Worm (Caenorhabditis elegans) whole organism, L3 larva: ENCODE measurements around the gene gfi-1.

Source experiments
- nfya-1 ChIP-seq: sonication (generic microtip); optimal IDR thresholded peaks from 2 replicates; lab custom pipeline; 2017; ENCODE audit warnings: missing genetic modification characterization, mild to moderate bottlenecking, missing compliant biosample characterization, antibody characterized with exemption, moderate library complexity; ENCODE audit not compliant: insufficient read depth
- nhr-237 ChIP-seq: fragments of 150-350 bp; optimal IDR thresholded peaks from 2 replicates; lab custom pipeline; 2014; ENCODE audit warnings: missing biosample characterization, missing genetic modification characterization
- nhr-28 ChIP-seq: fragments of 150-350 bp; optimal IDR thresholded peaks from 2 replicates; lab custom pipeline; 2014; ENCODE audit warnings: missing biosample characterization, missing genetic modification characterization
- pha-4 ChIP-seq: fragments of 150-350 bp; optimal IDR thresholded peaks from 2 replicates; lab custom pipeline; 2014; ENCODE audit warnings: missing biosample characterization, missing genetic modification reagents, missing genetic modification characterization
- unc-62 ChIP-seq: fragments of 150-350 bp; sonication (generic microtip); optimal IDR thresholded peaks from 4 replicates; lab custom pipeline; 2014; ENCODE audit warnings: missing biosample characterization, missing genetic modification reagents, missing genetic modification characterization
- ztf-4 ChIP-seq: fragments of 150-350 bp; optimal IDR thresholded peaks from 2 replicates; lab custom pipeline; 2014; ENCODE audit warnings: missing biosample characterization, missing genetic modification characterization

DNA sequence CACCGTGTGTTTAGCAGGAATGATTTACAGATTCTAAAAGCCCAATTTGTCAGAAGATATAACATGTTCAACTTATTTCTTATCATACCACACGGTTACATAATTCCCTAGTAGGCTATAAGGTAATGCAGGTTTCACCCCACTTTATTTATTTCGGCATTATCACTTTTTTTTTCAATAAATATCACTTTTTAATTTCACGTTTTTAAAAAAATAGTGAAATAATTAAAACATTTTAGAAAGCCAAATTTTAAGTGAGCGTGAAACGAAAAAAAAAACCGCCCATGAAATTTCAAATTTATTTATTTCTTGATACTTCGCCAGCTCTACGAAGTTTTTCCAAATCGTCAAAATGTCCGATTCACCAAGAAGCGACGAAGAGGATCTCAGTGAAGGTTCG is 48.6 kb upstream of the gfi-1 start, which contains the start of gene fbxa-196:
- no peak for TF ChIP-seq pha-4
- no peak for TF ChIP-seq unc-62 (GFP tag; lab: Kevin White, UChicago)
- TF ChIP-seq nhr-237, result no peak
- TF ChIP-seq ztf-4 (tag; lab: Kevin White, UChicago), result no peak
- TF ChIP-seq nfya-1 (tag; lab: Kevin White, UChicago), result no peak
- TF ChIP-seq nhr-28 (tag; lab: Kevin White, UChicago), result no peak
